Worm (Caenorhabditis elegans) whole organism, L3 larva: ENCODE data around the gene F32D8.15.

Experiments
- R02D3.7 ChIP-seq: fragments of 150-350 bp; optimal IDR thresholded peaks from 2 replicates; lab custom pipeline; 2014; ENCODE audit warnings: missing biosample characterization, missing genetic modification characterization
- ama-1 ChIP-seq: fragments of 150-350 bp; optimal IDR thresholded peaks from 2 replicates; lab custom pipeline; 2018
- ceh-28 ChIP-seq: fragments of 150-350 bp; optimal IDR thresholded peaks from 2 replicates; lab custom pipeline; 2014; ENCODE audit warnings: missing biosample characterization, missing genetic modification reagents, missing genetic modification characterization
- ceh-9 ChIP-seq: sonication (generic microtip); optimal IDR thresholded peaks from 2 replicates; lab custom pipeline; 2018; ENCODE audit warnings: missing biosample characterization, missing genetic modification characterization
- elt-3 ChIP-seq, 3 experiments: fragments of 150-350 bp in 1 of 3; sonication (generic microtip) in 2 of 3; optimal IDR thresholded peaks; 2 replicates in 2 of 3; 4 replicates in 1 of 3; lab custom pipeline; 2014 to 2017; ENCODE audit warnings: missing biosample characterization in 3 of 3, missing genetic modification characterization in 3 of 3
- fos-1 ChIP-seq: fragments of 150-350 bp; optimal IDR thresholded peaks from 2 replicates; lab custom pipeline; 2014; ENCODE audit warnings: missing biosample characterization, missing genetic modification characterization
- lin-39 ChIP-seq: fragments of 150-350 bp; optimal IDR thresholded peaks from 2 replicates; lab custom pipeline; 2018; ENCODE audit warnings: missing biosample characterization, missing genetic modification reagents, missing genetic modification characterization
- lsy-12 ChIP-seq: sonication (generic microtip); optimal IDR thresholded peaks from 2 replicates; lab custom pipeline; 2016; ENCODE audit warnings: mild to moderate bottlenecking, missing genetic modification characterization, missing compliant biosample characterization
- mdl-1 ChIP-seq: fragments of 150-350 bp; optimal IDR thresholded peaks from 2 replicates; lab custom pipeline; 2014; ENCODE audit warnings: missing biosample characterization, missing genetic modification characterization
- nhr-12 ChIP-seq: fragments of 150-350 bp; optimal IDR thresholded peaks from 2 replicates; lab custom pipeline; 2014; ENCODE audit warnings: missing biosample characterization, missing genetic modification characterization
- nhr-76 ChIP-seq: fragments of 150-350 bp; sonication (generic microtip); optimal IDR thresholded peaks from 5 replicates; lab custom pipeline; 2014; ENCODE audit warnings: missing biosample characterization, missing genetic modification characterization
- pqm-1 ChIP-seq: fragments of 150-350 bp; optimal IDR thresholded peaks from 2 replicates; lab custom pipeline; 2017; ENCODE audit warnings: missing biosample characterization, missing genetic modification characterization, inconsistent platforms
- zag-1 ChIP-seq: fragments of 150-350 bp; optimal IDR thresholded peaks from 2 replicates; lab custom pipeline; 2014; ENCODE audit warnings: missing biosample characterization, missing genetic modification characterization
- ztf-4 ChIP-seq: fragments of 150-350 bp; optimal IDR thresholded peaks from 2 replicates; lab custom pipeline; 2014; ENCODE audit warnings: missing biosample characterization, missing genetic modification characterization

DNA sequence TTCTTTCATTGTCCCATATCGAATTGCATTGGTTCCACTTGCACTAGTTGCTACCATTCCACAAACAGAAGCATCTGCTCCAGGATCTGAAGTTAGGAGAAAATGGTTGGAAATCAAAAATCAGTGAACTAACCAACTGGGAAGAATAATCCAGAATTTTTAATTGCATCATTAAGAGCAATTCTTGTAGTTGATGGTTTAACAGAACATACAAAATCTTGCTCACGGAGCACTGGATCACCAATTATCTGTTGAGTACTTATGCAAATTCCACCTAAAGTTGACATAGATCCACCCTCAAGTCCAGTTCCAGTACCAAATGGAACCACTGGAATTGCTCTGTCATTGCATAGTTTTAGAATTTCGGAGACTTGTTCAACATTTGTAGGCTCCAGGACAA is 14.1 kb upstream of the F32D8.15 start:
- TF ChIP-seq ama-1 (lab: Kevin White, UChicago) (peak; percentile 63), nhr-76 (tag; lab: Kevin White, UChicago) (no peak), R02D3.7 (tag; lab: Kevin White, UChicago) (no peak), mdl-1 (no peak), lsy-12 (tag; lab: Kevin White, UChicago) (no peak), fos-1 (tag; lab: Kevin White, UChicago) (no peak), ztf-4 (tag; lab: Kevin White, UChicago) (no peak), ceh-28 (tag; lab: Kevin White, UChicago) (no peak), pqm-1 (tag; lab: Kevin White, UChicago) (no peak), nhr-12 (tag; lab: Kevin White, UChicago) (no peak), elt-3 (tag; optimal IDR thresholded peaks at IDR 0.05; lab: Kevin White, UChicago) (no peak), lin-39 (no peak), zag-1 (tag; lab: Kevin White, UChicago) (no peak), ceh-9 (no peak)
